Fruit fly (Drosophila melanogaster) whole organism, embryonic: ENCODE data around the gene Hydr2.

Experiments used
- Aef1 ChIP-seq: fragments of 200-800 bp; sonication (Bioruptor generic); IDR thresholded peaks from 3 replicates; pipeline ENCODE4 v1.3.6; 2022; ENCODE audit warnings: missing biosample characterization, missing genetic modification characterization
- Antp ChIP-seq: fragments of 200-800 bp; sonication (Bioruptor generic); optimal IDR thresholded peaks from 3 replicates; lab custom pipeline; 2016; ENCODE audit warnings: missing biosample characterization, missing genetic modification characterization
- Asciz ChIP-seq: fragments of 200-800 bp; sonication (Bioruptor generic); optimal IDR thresholded peaks from 2 replicates; lab custom pipeline; 2017; ENCODE audit warnings: missing biosample characterization, mild to moderate bottlenecking, missing genetic modification characterization, missing genetic modification reagents
- Awh ChIP-seq: fragments of 200-800 bp; sonication (Bioruptor generic); IDR thresholded peaks from 2 replicates; pipeline ENCODE4, ENCODE4 v1.3.6; 2022; ENCODE audit warnings: missing biosample characterization, missing genetic modification characterization
- Bteb2 ChIP-seq: fragments of 200-800 bp; sonication (Bioruptor generic); optimal IDR thresholded peaks from 2 replicates; lab custom pipeline; 2016; ENCODE audit warnings: missing biosample characterization, missing genetic modification characterization
- CG12104 ChIP-seq: fragments of 200-800 bp; sonication (Bioruptor generic); optimal IDR thresholded peaks from 3 replicates; lab custom pipeline; 2016; ENCODE audit warnings: missing biosample characterization, missing genetic modification characterization
- CG1233 ChIP-seq: fragments of 200-800 bp; sonication (Bioruptor generic); optimal IDR thresholded peaks from 4 replicates; lab custom pipeline; 2018; ENCODE audit warnings: missing biosample characterization, mild to moderate bottlenecking, missing genetic modification characterization
- CG12659 ChIP-seq: fragments of 200-800 bp; sonication (Bioruptor generic); optimal IDR thresholded peaks from 3 replicates; lab custom pipeline; 2017; ENCODE audit warnings: mild to moderate bottlenecking, missing biosample characterization, missing genetic modification reagents, missing genetic modification characterization
- CG13296 ChIP-seq: fragments of 200-800 bp; sonication (Bioruptor generic); optimal IDR thresholded peaks from 3 replicates; lab custom pipeline; 2018; ENCODE audit warnings: missing biosample characterization, mild to moderate bottlenecking, missing genetic modification characterization
- CG13894 ChIP-seq: fragments of 200-800 bp; sonication (Bioruptor generic); optimal IDR thresholded peaks from 3 replicates; lab custom pipeline; 2018; ENCODE audit warnings: missing biosample characterization, mild to moderate bottlenecking, missing genetic modification characterization, moderate library complexity
- CG14014 ChIP-seq: fragments of 200-800 bp; sonication (Bioruptor generic); IDR thresholded peaks from 2 replicates; pipeline ENCODE4 v1.3.6; 2022; ENCODE audit warnings: missing biosample characterization, missing genetic modification characterization
- CG3065 ChIP-seq: fragments of 200-800 bp; sonication (Bioruptor generic); optimal IDR thresholded peaks from 2 replicates; lab custom pipeline; 2016; ENCODE audit warnings: missing biosample characterization, missing genetic modification characterization
- CG3726 ChIP-seq: fragments of 200-800 bp; sonication (Bioruptor generic); IDR thresholded peaks from 3 replicates; pipeline ENCODE4, ENCODE4 v1.3.6; 2022; ENCODE audit warnings: missing biosample characterization, missing genetic modification characterization
- CG42726 ChIP-seq: fragments of 200-800 bp; sonication (Bioruptor generic); IDR thresholded peaks from 2 replicates; pipeline ENCODE4 v1.3.6; 2022; ENCODE audit warnings: missing biosample characterization, missing genetic modification characterization; ENCODE audit not compliant: partially characterized antibody
- CG43689 ChIP-seq: fragments of 200-800 bp; sonication (Bioruptor generic); IDR thresholded peaks from 2 replicates; pipeline ENCODE4 v1.3.6; 2022; ENCODE audit warnings: missing biosample characterization, missing genetic modification characterization
- CG7271 ChIP-seq: fragments of 200-800 bp; sonication (Bioruptor generic); optimal IDR thresholded peaks from 2 replicates; lab custom pipeline; 2018; ENCODE audit warnings: missing biosample characterization, mild to moderate bottlenecking, missing genetic modification characterization, moderate library complexity
- CG7372 ChIP-seq: fragments of 200-800 bp; sonication (Bioruptor generic); IDR thresholded peaks from 2 replicates; pipeline ENCODE4 v1.3.6; 2022; ENCODE audit warnings: missing biosample characterization, missing genetic modification characterization
- CG7963 ChIP-seq: fragments of 200-800 bp; sonication (Bioruptor generic); IDR thresholded peaks from 3 replicates; pipeline ENCODE4 v1.3.6; 2022; ENCODE audit warnings: missing biosample characterization, missing genetic modification characterization; ENCODE audit not compliant: partially characterized antibody
- CoRest ChIP-seq: fragments of 200-800 bp; sonication (Bioruptor generic); optimal IDR thresholded peaks from 3 replicates; lab custom pipeline; 2018; ENCODE audit warnings: missing biosample characterization, mild to moderate bottlenecking, missing genetic modification characterization, moderate library complexity
- Drgx ChIP-seq: fragments of 200-800 bp; sonication (Bioruptor generic); IDR thresholded peaks from 2 replicates; pipeline ENCODE4 v1.3.6; 2022; ENCODE audit warnings: missing biosample characterization, missing genetic modification characterization
- E2f1 ChIP-seq: fragments of 200-800 bp; sonication (Bioruptor generic); IDR thresholded peaks from 2 replicates; pipeline ENCODE4 v1.3.6; 2022; ENCODE audit warnings: missing biosample characterization, missing genetic modification characterization
- Eip74EF ChIP-seq, 2 experiments: fragments of 200-800 bp in 1 of 2; fragments of >200 bp in 1 of 2; sonication (Bioruptor generic) in 1 of 2; optimal IDR thresholded peaks; 2 replicates each; lab custom pipeline; 2017 to 2019; ENCODE audit warnings: missing biosample characterization in 2 of 2, missing genetic modification characterization in 2 of 2, mild to moderate bottlenecking in 1 of 2, moderate library complexity in 1 of 2
- H2.0 ChIP-seq: fragments of 200-800 bp; sonication (Bioruptor generic); IDR thresholded peaks from 2 replicates; pipeline ENCODE4 v1.3.6; 2022; ENCODE audit warnings: missing biosample characterization, missing genetic modification characterization
- HHEX ChIP-seq: fragments of 200-800 bp; sonication (Bioruptor generic); optimal IDR thresholded peaks from 3 replicates; lab custom pipeline; 2017; ENCODE audit warnings: missing biosample characterization, mild to moderate bottlenecking, missing genetic modification characterization, missing genetic modification reagents
- Hr78 ChIP-seq, 2 experiments: fragments of 200-800 bp in 1 of 2; fragments of >200 bp in 1 of 2; sonication (Bioruptor generic) in 1 of 2; optimal IDR thresholded peaks; 2 replicates each; lab custom pipeline; 2017 to 2019; ENCODE audit warnings: missing biosample characterization in 2 of 2, missing genetic modification characterization in 2 of 2, mild to moderate bottlenecking in 1 of 2, moderate library complexity in 1 of 2
- Hsf ChIP-seq: fragments of 200-800 bp; sonication (Bioruptor generic); optimal IDR thresholded peaks from 3 replicates; lab custom pipeline; 2016; ENCODE audit warnings: missing biosample characterization, missing genetic modification characterization
- Lhr ChIP-seq: fragments of 200-800 bp; sonication (Bioruptor generic); optimal IDR thresholded peaks from 3 replicates; lab custom pipeline; 2017; ENCODE audit warnings: mild to moderate bottlenecking, missing biosample characterization, missing genetic modification reagents, missing genetic modification characterization
- Neu2 ChIP-seq: fragments of 200-800 bp; sonication (Bioruptor generic); optimal IDR thresholded peaks from 3 replicates; lab custom pipeline; 2016; ENCODE audit warnings: missing biosample characterization, missing genetic modification characterization, borderline replicate concordance
- Opbp ChIP-seq: fragments of 200-800 bp; sonication (Bioruptor generic); IDR thresholded peaks from 3 replicates; pipeline ENCODE4 v1.3.6; 2022; ENCODE audit warnings: missing biosample characterization, missing genetic modification characterization; ENCODE audit not compliant: partially characterized antibody
- Optix ChIP-seq: fragments of 200-800 bp; sonication (Bioruptor generic); IDR thresholded peaks from 3 replicates; pipeline ENCODE4 v1.3.6; 2022; ENCODE audit warnings: missing biosample characterization, missing genetic modification characterization
- Rx ChIP-seq: fragments of 200-800 bp; sonication (Bioruptor generic); IDR thresholded peaks from 2 replicates; pipeline ENCODE4 v1.3.6; 2022; ENCODE audit warnings: missing biosample characterization, missing genetic modification characterization
- Six4 ChIP-seq: fragments of 200-800 bp; sonication (Bioruptor generic); optimal IDR thresholded peaks from 2 replicates; lab custom pipeline; 2016; ENCODE audit warnings: missing biosample characterization, missing genetic modification characterization
- Sox102F ChIP-seq: fragments of 200-800 bp; sonication (Bioruptor generic); optimal IDR thresholded peaks from 2 replicates; lab custom pipeline; 2018; ENCODE audit warnings: missing biosample characterization, mild to moderate bottlenecking, missing genetic modification characterization, moderate library complexity
- ab ChIP-seq: fragments of 200-800 bp; sonication (Bioruptor generic); optimal IDR thresholded peaks from 2 replicates; lab custom pipeline; 2016; ENCODE audit warnings: missing biosample characterization, missing genetic modification characterization
- bab2 ChIP-seq: fragments of 200-800 bp; sonication (Bioruptor generic); optimal IDR thresholded peaks from 2 replicates; lab custom pipeline; 2016; ENCODE audit warnings: missing biosample characterization, missing genetic modification characterization
- bsh ChIP-seq, 2 experiments: fragments of 200-800 bp; sonication (Bioruptor generic); optimal IDR thresholded peaks; 2 replicates each; lab custom pipeline; 2017 to 2018; ENCODE audit warnings: mild to moderate bottlenecking in 2 of 2, missing biosample characterization in 2 of 2, missing genetic modification characterization in 2 of 2, moderate library complexity in 1 of 2
- cg ChIP-seq: fragments of 200-800 bp; sonication (Bioruptor generic); optimal IDR thresholded peaks from 3 replicates; lab custom pipeline; 2019; ENCODE audit warnings: missing biosample characterization, mild to moderate bottlenecking, missing genetic modification characterization, moderate library complexity
- ewg ChIP-seq: fragments of 200-800 bp; sonication (Bioruptor generic); optimal IDR thresholded peaks from 3 replicates; lab custom pipeline; 2017; ENCODE audit warnings: mild to moderate bottlenecking, missing biosample characterization, missing genetic modification reagents, missing genetic modification characterization
- gt ChIP-seq: fragments of 200-800 bp; sonication (Bioruptor generic); IDR thresholded peaks from 2 replicates; pipeline ENCODE4 v1.3.6; 2022; ENCODE audit warnings: missing biosample characterization, missing genetic modification characterization
- hth ChIP-seq: fragments of >200 bp; optimal IDR thresholded peaks from 2 replicates; lab custom pipeline; 2017; ENCODE audit warnings: inconsistent platforms
- jigr1 ChIP-seq: fragments of 200-800 bp; sonication (Bioruptor generic); IDR thresholded peaks from 3 replicates; pipeline ENCODE4 v1.3.6; 2022; ENCODE audit warnings: missing biosample characterization, missing genetic modification characterization
- mirr ChIP-seq: fragments of 200-800 bp; sonication (Bioruptor generic); optimal IDR thresholded peaks from 3 replicates; lab custom pipeline; 2018; ENCODE audit warnings: missing biosample characterization, mild to moderate bottlenecking, missing genetic modification characterization
- otp ChIP-seq: fragments of 200-800 bp; sonication (Bioruptor generic); IDR thresholded peaks from 3 replicates; pipeline ENCODE4, ENCODE4 v1.3.6; 2022; ENCODE audit warnings: missing biosample characterization, missing genetic modification characterization
- pan ChIP-seq, 4 experiments: fragments of >200 bp in 3 of 4; fragments of 200-800 bp in 1 of 4; sonication (Bioruptor generic) in 1 of 4; optimal IDR thresholded peaks in 3 of 4; IDR thresholded peaks in 1 of 4; 2 replicates each; pipeline versions ENCODE4 v1.3.6 to Lab custom; 2017 to 2022; ENCODE audit warnings: missing biosample characterization in 2 of 4, missing genetic modification characterization in 2 of 4, mixed read lengths in 1 of 4
- prd ChIP-seq, 3 experiments: fragments of >200 bp in 2 of 3; fragments of 200-800 bp in 1 of 3; sonication (Bioruptor generic) in 1 of 3; optimal IDR thresholded peaks in 2 of 3; IDR thresholded peaks in 1 of 3; 2 replicates in 2 of 3; 3 replicates in 1 of 3; pipeline versions ENCODE4 v1.3.6 to Lab custom; 2017 to 2022; ENCODE audit warnings: missing biosample characterization in 1 of 3, missing genetic modification characterization in 1 of 3
- sens ChIP-seq: fragments of 200-800 bp; sonication (Bioruptor generic); peaks from one replicate; lab custom pipeline; 2016; ENCODE audit warnings: missing biosample characterization, missing genetic modification characterization
- tio ChIP-seq: fragments of 200-800 bp; sonication (Bioruptor generic); optimal IDR thresholded peaks from 2 replicates; lab custom pipeline; 2017; ENCODE audit warnings: missing biosample characterization, missing genetic modification characterization, inconsistent platforms
- vnd ChIP-seq: fragments of 200-800 bp; sonication (Bioruptor generic); IDR thresholded peaks from 3 replicates; pipeline ENCODE4 v1.3.6; 2022; ENCODE audit warnings: missing biosample characterization, missing genetic modification characterization; ENCODE audit not compliant: partially characterized antibody
- wor ChIP-seq: fragments of 200-800 bp; sonication (Bioruptor generic); IDR thresholded peaks from 2 replicates; pipeline ENCODE4 v1.3.6; 2022; ENCODE audit warnings: missing biosample characterization, missing genetic modification characterization
- yki ChIP-seq: fragments of >200 bp; optimal IDR thresholded peaks from 3 replicates; lab custom pipeline; 2018

Gene Hydr2

dm6 chr2L:3121325-3121724, 42.1 kb upstream of the Hydr2 start:
- TF ChIP-seq Lhr (GFP tag; lab: Kevin White, UChicago) (no peak), otp (GFP tag; lab: Robert Waterston, UW) (0 out of 3 replicates have a peak, but pooled peaks have one; percentile 29), Opbp (GFP tag; lab: Robert Waterston, UW) (no peak), Eip74EF (GFP tag; optimal IDR thresholded peaks at IDR 0.05; lab: Kevin White, UChicago) (no peak), mirr (GFP tag; lab: Kevin White, UChicago) (no peak), cg (no peak), Bteb2 (GFP tag; lab: Kevin White, UChicago) (no peak), sens (GFP tag; lab: Kevin White, UChicago) (peak; percentile 48), ewg (GFP tag; lab: Kevin White, UChicago) (no peak), Aef1 (no peak), vnd (no peak), CG13296 (GFP tag; lab: Kevin White, UChicago) (no peak), prd (optimal IDR thresholded peaks at IDR 0.05; lab: Kevin White, UChicago) (no peak), prd (GFP tag; IDR thresholded peaks at IDR 0.05; lab: Robert Waterston, UW) (0 out of 3 replicates have a peak, but pooled peaks have one; percentile 14), bab2 (GFP tag; lab: Kevin White, UChicago) (no peak), jigr1 (GFP tag; lab: Robert Waterston, UW) (no peak), Neu2 (GFP tag; lab: Kevin White, UChicago) (no peak), Awh (peak; percentile 9; the same call in 1 of the 2 replicates), CG7271 (tag; lab: Kevin White, UChicago) (no peak), Six4 (GFP tag; lab: Kevin White, UChicago) (no peak), E2f1 (GFP tag; lab: Robert Waterston, UW) (0 out of 2 replicates have a peak, but pooled peaks have one; percentile 19), Hsf (GFP tag; lab: Kevin White, UChicago) (no peak), CG7372 (GFP tag; lab: Robert Waterston, UW) (no peak), CoRest (tag; lab: Kevin White, UChicago) (no peak), hth (no peak), CG3065 (GFP tag; lab: Kevin White, UChicago) (no peak), Drgx (no peak), CG7963 (GFP tag; lab: Robert Waterston, UW) (no peak), Sox102F (GFP tag; lab: Kevin White, UChicago) (no peak), CG13894 (no peak), H2.0 (GFP tag; lab: Robert Waterston, UW) (peak; percentile 39; the same call in 1 of the 2 replicates), CG12104 (GFP tag; lab: Kevin White, UChicago) (no peak), Asciz (GFP tag; lab: Kevin White, UChicago) (no peak), gt (GFP tag; lab: Robert Waterston, UW) (no peak), bsh (GFP tag; optimal IDR thresholded peaks at IDR 0.05; lab: Kevin White, UChicago) (no peak), tio (GFP tag; lab: Kevin White, UChicago) (no peak), Rx (GFP tag; lab: Robert Waterston, UW) (peak; percentile 20; the same call in 1 of the 2 replicates), CG43689 (GFP tag; lab: Robert Waterston, UW) (no peak), Antp (peak; percentile 20), CG12659 (no peak), CG14014 (GFP tag; lab: Robert Waterston, UW) (0 out of 2 replicates have a peak, but pooled peaks have one; percentile 28), wor (GFP tag; lab: Robert Waterston, UW) (no peak), Hr78 (GFP tag; optimal IDR thresholded peaks at IDR 0.05; lab: Kevin White, UChicago) (peak in 1 of 2 experiments; percentile 49), pan (optimal IDR thresholded peaks at IDR 0.05; lab: Kevin White, UChicago) (no peak), pan (GFP tag; optimal IDR thresholded peaks at IDR 0.05 in 1 of 2, IDR thresholded peaks at IDR 0.05 in 1 of 2) (peak in 1 of 2 experiments; percentile 44), HHEX (GFP tag; lab: Kevin White, UChicago) (no peak), CG42726 (GFP tag; lab: Robert Waterston, UW) (no peak), Optix (GFP tag; lab: Robert Waterston, UW) (no peak), ab (no peak), yki (lab: Kevin White, UChicago) (no peak), CG1233 (GFP tag; lab: Kevin White, UChicago) (no peak), CG3726 (GFP tag; lab: Robert Waterston, UW) (no peak)
